Worm (Caenorhabditis elegans): ENCODE data around the gene ZK180.8.

ZK180.8 gene

DNA sequence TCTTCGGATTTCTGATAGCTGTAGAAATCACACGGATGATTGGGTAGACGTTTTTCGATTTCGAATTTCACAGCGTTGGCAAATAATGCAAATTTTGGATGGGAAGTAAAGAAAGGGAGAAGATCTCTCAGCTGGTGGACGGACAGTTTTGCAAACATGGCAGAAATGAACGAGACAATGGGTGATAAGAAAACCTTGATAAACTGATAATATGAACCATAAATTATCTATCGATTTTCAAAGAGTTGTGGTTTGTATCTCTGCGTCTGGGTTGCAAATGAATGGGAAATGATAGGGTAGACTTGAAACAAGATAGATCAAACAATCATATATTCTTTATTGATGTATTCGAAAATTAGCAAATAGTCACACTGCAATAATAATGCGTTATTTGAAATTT lies 18.6 kb upstream of the ZK180.8 start, which contains the start of gene ZK185.3:
Gene ZK185.3, minus strand, starts transcription at position 263 of the 400 bp plus-strand sequence.
- peak; percentile 97 for TF ChIP-seq pqm-1 (tag; optimal IDR thresholded peaks at IDR 0.05)
- TF ChIP-seq ama-1 (optimal IDR thresholded peaks at IDR 0.05) = no peak
- TF ChIP-seq nhr-47 (tag; optimal IDR thresholded peaks at IDR 0.05) = no peak
- peak; percentile 77 for TF ChIP-seq elt-2 (tag; optimal IDR thresholded peaks at IDR 0.05)
- TF ChIP-seq lin-13 (GFP tag; optimal IDR thresholded peaks at IDR 0.05) = no peak
- TF ChIP-seq tlp-1 (tag; optimal IDR thresholded peaks at IDR 0.05) = peak; percentile 57
- TF ChIP-seq elt-3 (tag; optimal IDR thresholded peaks at IDR 0.05) = peak in 4 of 6 experiments; percentile 7 to 58 (median 46)
- no peak for TF ChIP-seq nhr-237 (tag; optimal IDR thresholded peaks at IDR 0.05)
- no peak for TF ChIP-seq lir-3 (tag; optimal IDR thresholded peaks at IDR 0.05; ENCODE audit: poor library complexity)
- TF ChIP-seq efl-1 (optimal IDR thresholded peaks at IDR 0.05) = no peak
- peak in 1 of 2 experiments; percentile 83 for TF ChIP-seq efl-1 (GFP tag; optimal IDR thresholded peaks at IDR 0.05 in 1 of 2)

DNA sequence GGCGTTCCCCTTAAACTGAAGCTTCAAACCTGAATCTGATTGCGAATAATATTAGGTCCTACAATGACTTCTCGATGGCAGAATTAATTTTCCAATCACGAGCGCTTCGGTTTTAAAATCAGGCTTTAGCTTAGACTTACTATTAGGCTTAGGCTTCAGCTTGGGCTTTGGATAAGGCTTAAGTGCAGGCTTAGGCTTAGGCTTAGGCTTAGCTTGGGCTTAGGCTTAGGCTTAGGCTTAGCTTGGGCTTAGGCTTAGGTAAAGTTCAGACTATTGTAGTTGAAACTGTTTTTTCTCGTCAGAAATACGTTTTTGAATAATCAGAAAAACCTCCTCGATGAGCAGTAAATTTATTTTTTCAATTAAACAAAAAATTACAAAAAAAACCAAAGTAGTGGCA lies 15.2 kb upstream of the ZK180.8 start:
- TF ChIP-seq ceh-63 (GFP tag; optimal IDR thresholded peaks at IDR 0.05) = no peak
- TF ChIP-seq pag-3 (tag; optimal IDR thresholded peaks at IDR 0.05; ENCODE audit: borderline replicate concordance, insufficient read depth) = no peak
- TF ChIP-seq zag-1 (tag; optimal IDR thresholded peaks at IDR 0.05) = no peak
- no peak for TF ChIP-seq grh-1 (GFP tag; IDR thresholded peaks at IDR 0.05)
- TF ChIP-seq xbp-1 (tag; optimal IDR thresholded peaks at IDR 0.05) = no peak
- no peak for TF ChIP-seq sox-4 (tag; optimal IDR thresholded peaks at IDR 0.05)
- TF ChIP-seq F16B12.6 (tag; optimal IDR thresholded peaks at IDR 0.05) = no peak
- TF ChIP-seq unc-30 (tag; optimal IDR thresholded peaks at IDR 0.05) = no peak
- no peak for TF ChIP-seq dsc-1 (tag; optimal IDR thresholded peaks at IDR 0.05)
- TF ChIP-seq ceh-88 (GFP tag; IDR thresholded peaks at IDR 0.05) = no peak
- no peak for TF ChIP-seq blmp-1 (tag; optimal IDR thresholded peaks at IDR 0.05)
- TF ChIP-seq nhr-47 (tag; optimal IDR thresholded peaks at IDR 0.05) = no peak
- TF ChIP-seq lir-3 (tag; optimal IDR thresholded peaks at IDR 0.05; ENCODE audit: poor library complexity) = no peak
- TF ChIP-seq ztf-4 (tag; optimal IDR thresholded peaks at IDR 0.05) = no peak
- TF ChIP-seq lin-39 (tag; optimal IDR thresholded peaks at IDR 0.05) = no peak
- no peak for TF ChIP-seq mab-9 (GFP tag; IDR thresholded peaks at IDR 0.05)
- no peak for TF ChIP-seq lin-13 (GFP tag; optimal IDR thresholded peaks at IDR 0.05)
- no peak for TF ChIP-seq isw-1 (GFP tag; IDR thresholded peaks at IDR 0.05)

DNA sequence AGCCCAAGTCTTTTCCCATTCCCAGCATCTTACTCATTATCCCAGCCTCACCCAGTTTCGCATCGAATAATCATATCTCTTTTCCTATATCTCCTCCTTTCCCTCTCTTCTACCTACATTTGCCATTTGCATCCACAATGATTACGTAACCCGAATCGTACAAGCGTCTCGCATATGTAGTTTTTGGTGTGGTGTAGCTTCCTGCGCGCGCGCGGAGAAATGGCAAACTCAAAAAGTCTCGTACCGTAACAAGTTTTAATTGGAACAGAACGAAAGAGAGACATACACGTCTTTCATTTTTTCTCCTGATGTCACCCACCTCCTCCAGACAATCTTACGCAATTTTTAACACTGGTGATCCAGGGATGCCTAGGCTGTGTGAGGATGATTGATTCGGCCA lies 14.5 kb upstream of the ZK180.8 start:
- peak; percentile 59 for TF ChIP-seq blmp-1 (tag; optimal IDR thresholded peaks at IDR 0.05)
- no peak for TF ChIP-seq pax-3 (tag; optimal IDR thresholded peaks at IDR 0.05)
- TF ChIP-seq vab-15 (tag; optimal IDR thresholded peaks at IDR 0.05) = no peak

DNA sequence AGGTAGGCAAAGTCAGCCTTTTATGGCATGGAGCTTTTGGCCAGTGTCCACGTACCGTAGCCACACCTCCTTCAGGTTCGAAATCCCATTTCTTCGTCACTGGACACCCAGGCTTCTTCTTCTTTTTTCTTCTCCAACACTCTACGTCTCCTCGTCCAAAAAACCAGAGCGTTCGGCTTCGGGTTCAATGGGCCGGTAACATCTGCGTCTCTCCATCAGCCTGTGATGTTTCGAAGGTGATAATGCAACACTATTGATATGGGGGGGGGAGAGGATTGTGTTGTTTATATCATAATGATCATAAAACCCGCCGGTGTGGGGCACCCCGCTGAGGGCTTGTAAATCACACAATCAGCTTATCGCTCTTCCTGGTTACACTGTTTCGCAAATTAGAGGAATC lies 13.4 kb upstream of the ZK180.8 start, which contains the start of gene ZK180.6:
Gene ZK180.6, minus strand, starts transcription at position 101 of the 400 bp plus-strand sequence.
- TF ChIP-seq nhr-77 (tag; optimal IDR thresholded peaks at IDR 0.05) = no peak
- TF ChIP-seq nhr-90 (tag; optimal IDR thresholded peaks at IDR 0.05; ENCODE audit: poor library complexity) = no peak
- no peak for TF ChIP-seq Y116A8C.19 (tag; optimal IDR thresholded peaks at IDR 0.05; ENCODE audit: borderline replicate concordance)
- TF ChIP-seq pax-3 (tag; optimal IDR thresholded peaks at IDR 0.05) = no peak
- no peak for TF ChIP-seq ceh-90 (tag; optimal IDR thresholded peaks at IDR 0.05)
- TF ChIP-seq snu-23 (GFP tag; optimal IDR thresholded peaks at IDR 0.05) = no peak
- TF ChIP-seq unc-130 (tag; optimal IDR thresholded peaks at IDR 0.05) = no peak
- no peak for TF ChIP-seq swsn-7 (tag; optimal IDR thresholded peaks at IDR 0.05)
- no peak for TF ChIP-seq pqm-1 (tag; optimal IDR thresholded peaks at IDR 0.05)
- TF ChIP-seq C16A3.4 (tag; optimal IDR thresholded peaks at IDR 0.05) = no peak
- no peak for TF ChIP-seq lin-15B (tag; optimal IDR thresholded peaks at IDR 0.05)
- no peak for TF ChIP-seq ztf-4 (tag; optimal IDR thresholded peaks at IDR 0.05)
- no peak for TF ChIP-seq snpc-4 (tag; optimal IDR thresholded peaks at IDR 0.05)
- TF ChIP-seq unc-98 (GFP tag; IDR thresholded peaks at IDR 0.05) = no peak
- TF ChIP-seq lin-13 (GFP tag; optimal IDR thresholded peaks at IDR 0.05) = no peak
- TF ChIP-seq jun-1 (tag; optimal IDR thresholded peaks at IDR 0.05) = no peak
- no peak for TF ChIP-seq rnt-1 (tag; optimal IDR thresholded peaks at IDR 0.05)
- no peak for TF ChIP-seq lin-14 (GFP tag; optimal IDR thresholded peaks at IDR 0.05)
- no peak for TF ChIP-seq mep-1 (tag; optimal IDR thresholded peaks at IDR 0.05)
- TF ChIP-seq tlp-1 (tag; optimal IDR thresholded peaks at IDR 0.05) = no peak
